Worm (Caenorhabditis elegans) whole organism, young adult: Measurements from ENCODE around the gene H04D03.4.

Experiments
- B0336.3 ChIP-seq: fragments of 200-800 bp; sonication (Bioruptor generic); IDR thresholded peaks from 2 replicates; pipeline ENCODE4 v1.3.6; 2022; ENCODE audit warnings: missing genetic modification characterization, missing compliant biosample characterization
- C06A6.2 ChIP-seq: fragments of 200-800 bp; sonication (Bioruptor generic); conservative IDR thresholded peaks from 2 replicates; pipeline ENCODE4 v1.3.6; 2022; ENCODE audit warnings: missing genetic modification characterization, missing compliant biosample characterization
- F10E7.11 ChIP-seq: sonication (generic microtip); optimal IDR thresholded peaks from 2 replicates; lab custom pipeline; 2017; ENCODE audit warnings: mild to moderate bottlenecking, missing genetic modification characterization, moderate library complexity, missing compliant biosample characterization
- F37B4.10 ChIP-seq: fragments of 200-800 bp; sonication (Bioruptor generic); IDR thresholded peaks from 2 replicates; pipeline ENCODE4 v1.3.6; 2022; ENCODE audit warnings: missing genetic modification characterization, missing compliant biosample characterization
- F52B5.7 ChIP-seq: sonication (generic microtip); optimal IDR thresholded peaks from 2 replicates; lab custom pipeline; 2016; ENCODE audit warnings: mild to moderate bottlenecking, missing genetic modification characterization, missing compliant biosample characterization
- K12H6.12 ChIP-seq: fragments of 200-800 bp; sonication (Bioruptor generic); optimal IDR thresholded peaks from 2 replicates; lab custom pipeline; 2018; ENCODE audit warnings: mild to moderate bottlenecking, missing genetic modification characterization, missing compliant biosample characterization
- T07F8.4 ChIP-seq: sonication (generic microtip); optimal IDR thresholded peaks from 2 replicates; lab custom pipeline; 2016; ENCODE audit warnings: mild to moderate bottlenecking, missing genetic modification characterization, moderate library complexity, missing compliant biosample characterization
- T26A5.8 ChIP-seq: sonication (generic microtip); optimal IDR thresholded peaks from 2 replicates; lab custom pipeline; 2016; ENCODE audit warnings: missing genetic modification characterization, missing compliant biosample characterization
- Y56A3A.18 ChIP-seq: fragments of 200-800 bp; sonication (Bioruptor generic); IDR thresholded peaks from 2 replicates; pipeline ENCODE4 v1.3.6; 2022; ENCODE audit warnings: missing genetic modification reagents, missing genetic modification characterization, missing compliant biosample characterization
- Y67H2A.10 ChIP-seq: fragments of 200-800 bp; sonication (Bioruptor generic); conservative IDR thresholded peaks from 2 replicates; pipeline ENCODE4 v1.3.6; 2022; ENCODE audit warnings: missing genetic modification reagents, missing genetic modification characterization, missing compliant biosample characterization
- Y95B8A.8 ChIP-seq: fragments of 200-800 bp; sonication (Bioruptor generic); IDR thresholded peaks from 2 replicates; pipeline ENCODE4 v1.3.6; 2022; ENCODE audit warnings: missing genetic modification reagents, missing genetic modification characterization, missing compliant biosample characterization
- ZK185.1 ChIP-seq: sonication (generic microtip); optimal IDR thresholded peaks from 2 replicates; lab custom pipeline; 2016; ENCODE audit warnings: mild to moderate bottlenecking, missing genetic modification characterization, missing compliant biosample characterization; ENCODE audit not compliant: poor library complexity, severe bottlenecking
- ama-1 ChIP-seq, 3 experiments: fragments of 150-350 bp in 1 of 3; sonication (generic microtip) in 2 of 3; optimal IDR thresholded peaks; 2 replicates each; lab custom pipeline; 2014 to 2018; ENCODE audit warnings: missing biosample characterization in 2 of 3, missing genetic modification characterization in 2 of 3, missing genetic modification reagents in 2 of 3
- aptf-3 ChIP-seq: fragments of 200-800 bp; sonication (Bioruptor generic); IDR thresholded peaks from 2 replicates; pipeline ENCODE4 v1.3.6; 2022; ENCODE audit warnings: missing genetic modification characterization, missing compliant biosample characterization
- ccch-3 ChIP-seq: fragments of 200-800 bp; sonication (Bioruptor generic); optimal IDR thresholded peaks from 2 replicates; lab custom pipeline; 2018; ENCODE audit warnings: mild to moderate bottlenecking, missing genetic modification characterization, missing compliant biosample characterization
- cebp-1 ChIP-seq, 2 experiments: fragments of 200-800 bp in 1 of 2; sonication (Bioruptor generic) in 1 of 2; sonication (generic microtip) in 1 of 2; IDR thresholded peaks in 1 of 2; optimal IDR thresholded peaks in 1 of 2; 2 replicates each; pipeline versions ENCODE4 v1.3.6 to Lab custom; 2017 to 2022; ENCODE audit warnings: missing compliant biosample characterization in 2 of 2, missing genetic modification characterization in 2 of 2, mild to moderate bottlenecking in 1 of 2, missing genetic modification reagents in 1 of 2, moderate library complexity in 1 of 2
- ceh-100 ChIP-seq: fragments of 200-800 bp; sonication (Bioruptor generic); IDR thresholded peaks from 2 replicates; pipeline ENCODE4 v1.3.6; 2022; ENCODE audit warnings: missing genetic modification reagents, missing genetic modification characterization, missing compliant biosample characterization
- ceh-27 ChIP-seq: fragments of 200-800 bp; sonication (Bioruptor generic); optimal IDR thresholded peaks from 2 replicates; lab custom pipeline; 2018; ENCODE audit warnings: mild to moderate bottlenecking, missing genetic modification characterization, moderate library complexity, missing compliant biosample characterization
- ceh-58 ChIP-seq: fragments of 200-800 bp; sonication (Bioruptor generic); IDR thresholded peaks from 2 replicates; pipeline ENCODE4 v1.3.6; 2022; ENCODE audit warnings: missing genetic modification characterization, missing compliant biosample characterization
- dox-1 ChIP-seq: fragments of 200-800 bp; sonication (Bioruptor generic); IDR thresholded peaks from 2 replicates; pipeline ENCODE4 v1.3.6; 2022; ENCODE audit warnings: missing genetic modification reagents, missing genetic modification characterization, missing compliant biosample characterization
- dpl-1 ChIP-seq: fragments of 150-350 bp; optimal IDR thresholded peaks from 2 replicates; lab custom pipeline; 2014; ENCODE audit warnings: missing biosample characterization, missing genetic modification reagents, missing genetic modification characterization
- ekl-4 ChIP-seq: fragments of 200-800 bp; sonication (Bioruptor generic); IDR thresholded peaks from 2 replicates; pipeline ENCODE4 v1.3.6; 2022; ENCODE audit warnings: missing genetic modification reagents, missing genetic modification characterization, missing compliant biosample characterization
- ets-4 ChIP-seq: fragments of 200-800 bp; sonication (Bioruptor generic); optimal IDR thresholded peaks from 2 replicates; lab custom pipeline; 2018; ENCODE audit warnings: mild to moderate bottlenecking, missing genetic modification characterization, missing compliant biosample characterization
- fkh-3 ChIP-seq: sonication (generic microtip); optimal IDR thresholded peaks from 2 replicates; lab custom pipeline; 2016; ENCODE audit warnings: mild to moderate bottlenecking, missing genetic modification characterization, missing compliant biosample characterization
- him-1 ChIP-seq: sonication (generic microtip); optimal IDR thresholded peaks from 2 replicates; lab custom pipeline; 2016; ENCODE audit warnings: missing genotype, missing genetic modification reagents, missing genetic modification characterization, missing compliant biosample characterization
- hrde-1 ChIP-seq: sonication (generic microtip); optimal IDR thresholded peaks from 2 replicates; lab custom pipeline; 2016; ENCODE audit warnings: missing genetic modification characterization, mild to moderate bottlenecking, missing compliant biosample characterization, moderate library complexity, missing genotype, missing genetic modification reagents, borderline replicate concordance
- lag-1 ChIP-seq: fragments of 200-800 bp; sonication (Bioruptor generic); IDR thresholded peaks from 2 replicates; pipeline ENCODE4 v1.3.6; 2022; ENCODE audit warnings: missing genetic modification reagents, missing genetic modification characterization, missing compliant biosample characterization
- lin-26 ChIP-seq: fragments of 200-800 bp; sonication (Bioruptor generic); IDR thresholded peaks from 2 replicates; pipeline ENCODE4 v1.3.6; 2022; ENCODE audit warnings: missing genetic modification reagents, missing genetic modification characterization, missing compliant biosample characterization
- lin-35 ChIP-seq, 3 experiments: fragments of 150-350 bp in 2 of 3; sonication (generic microtip) in 1 of 3; optimal IDR thresholded peaks; 2 replicates each; lab custom pipeline; 2014 to 2018; ENCODE audit warnings: missing biosample characterization in 3 of 3, missing genetic modification characterization in 3 of 3, missing genetic modification reagents in 3 of 3
- lin-40 ChIP-seq: sonication (generic microtip); optimal IDR thresholded peaks from 2 replicates; lab custom pipeline; 2016; ENCODE audit warnings: missing genetic modification characterization, mild to moderate bottlenecking, missing compliant biosample characterization, missing genotype, missing genetic modification reagents
- lir-1 ChIP-seq: fragments of 200-800 bp; sonication (Bioruptor generic); conservative IDR thresholded peaks from 2 replicates; pipeline ENCODE4 v1.3.6; 2022; ENCODE audit warnings: missing genetic modification reagents, missing genetic modification characterization, missing compliant biosample characterization
- lsy-27 ChIP-seq: sonication (generic microtip); optimal IDR thresholded peaks from 2 replicates; lab custom pipeline; 2017; ENCODE audit warnings: missing genetic modification characterization, mild to moderate bottlenecking, missing compliant biosample characterization, antibody characterized with exemption, missing genotype, borderline replicate concordance; ENCODE audit not compliant: insufficient read depth
- madf-10 ChIP-seq: sonication (generic microtip); optimal IDR thresholded peaks from 2 replicates; lab custom pipeline; 2016; ENCODE audit warnings: mild to moderate bottlenecking, missing genetic modification characterization, missing compliant biosample characterization
- madf-6 ChIP-seq: fragments of 200-800 bp; sonication (Bioruptor generic); IDR thresholded peaks from 2 replicates; pipeline ENCODE4 v1.3.6; 2022; ENCODE audit warnings: missing genetic modification reagents, missing genetic modification characterization, missing compliant biosample characterization
- madf-8 ChIP-seq: fragments of 200-800 bp; sonication (Bioruptor generic); conservative IDR thresholded peaks from 2 replicates; pipeline ENCODE4 v1.3.6; 2022; ENCODE audit warnings: missing genetic modification reagents, missing genetic modification characterization, missing compliant biosample characterization
- nfya-1 ChIP-seq: sonication (generic microtip); optimal IDR thresholded peaks from 2 replicates; lab custom pipeline; 2017; ENCODE audit warnings: antibody characterized with exemption, missing compliant biosample characterization, missing genetic modification characterization, borderline replicate concordance; ENCODE audit not compliant: insufficient read depth
- nhr-120 ChIP-seq: fragments of 200-800 bp; sonication (Bioruptor generic); IDR thresholded peaks from 2 replicates; pipeline ENCODE4 v1.3.6; 2022; ENCODE audit warnings: missing genetic modification characterization, missing compliant biosample characterization
- nhr-90 ChIP-seq: sonication (generic microtip); optimal IDR thresholded peaks from 2 replicates; lab custom pipeline; 2016; ENCODE audit warnings: missing genotype, mild to moderate bottlenecking, missing genetic modification characterization, missing compliant biosample characterization
- pbrm-1 ChIP-seq: fragments of 200-800 bp; sonication (Bioruptor generic); IDR thresholded peaks from 2 replicates; pipeline ENCODE4 v1.3.6; 2022; ENCODE audit warnings: missing genetic modification reagents, missing genetic modification characterization, missing compliant biosample characterization
- rcor-1 ChIP-seq: fragments of 200-800 bp; sonication (Bioruptor generic); IDR thresholded peaks from 2 replicates; pipeline ENCODE4 v1.3.6; 2022; ENCODE audit warnings: missing genetic modification reagents, missing genetic modification characterization, missing compliant biosample characterization
- rpc-1 ChIP-seq, 2 experiments: fragments of 150-350 bp in 1 of 2; sonication (generic microtip) in 1 of 2; optimal IDR thresholded peaks; 2 replicates each; lab custom pipeline; 2014 to 2018; ENCODE audit warnings: missing biosample characterization in 1 of 2, missing genetic modification characterization in 1 of 2, missing genetic modification reagents in 1 of 2, missing genotype in 1 of 2
- sptf-2 ChIP-seq: fragments of 200-800 bp; sonication (Bioruptor generic); optimal IDR thresholded peaks from 2 replicates; lab custom pipeline; 2018; ENCODE audit warnings: mild to moderate bottlenecking, missing genetic modification characterization, missing compliant biosample characterization
- tbx-9 ChIP-seq: sonication (generic microtip); optimal IDR thresholded peaks from 2 replicates; lab custom pipeline; 2016; ENCODE audit warnings: borderline replicate concordance, missing genetic modification characterization, inconsistent platforms, missing compliant biosample characterization
- zfh-2 ChIP-seq: fragments of 200-800 bp; sonication (Bioruptor generic); conservative IDR thresholded peaks from 2 replicates; pipeline ENCODE4 v1.3.6; 2022; ENCODE audit warnings: missing genetic modification reagents, missing genetic modification characterization, missing compliant biosample characterization
- ztf-22 ChIP-seq: fragments of 200-800 bp; sonication (Bioruptor generic); optimal IDR thresholded peaks from 2 replicates; lab custom pipeline; 2018; ENCODE audit warnings: mild to moderate bottlenecking, missing genetic modification characterization, moderate library complexity, missing compliant biosample characterization
- ztf-28 ChIP-seq: fragments of 200-800 bp; sonication (Bioruptor generic); IDR thresholded peaks from 2 replicates; pipeline ENCODE4 v1.3.6; 2022; ENCODE audit warnings: missing genetic modification reagents, missing genetic modification characterization, missing compliant biosample characterization
- ztf-3 ChIP-seq: fragments of 200-800 bp; sonication (Bioruptor generic); optimal IDR thresholded peaks from 2 replicates; lab custom pipeline; 2018; ENCODE audit warnings: mild to moderate bottlenecking, missing genetic modification characterization, missing compliant biosample characterization

H04D03.4 gene

DNA sequence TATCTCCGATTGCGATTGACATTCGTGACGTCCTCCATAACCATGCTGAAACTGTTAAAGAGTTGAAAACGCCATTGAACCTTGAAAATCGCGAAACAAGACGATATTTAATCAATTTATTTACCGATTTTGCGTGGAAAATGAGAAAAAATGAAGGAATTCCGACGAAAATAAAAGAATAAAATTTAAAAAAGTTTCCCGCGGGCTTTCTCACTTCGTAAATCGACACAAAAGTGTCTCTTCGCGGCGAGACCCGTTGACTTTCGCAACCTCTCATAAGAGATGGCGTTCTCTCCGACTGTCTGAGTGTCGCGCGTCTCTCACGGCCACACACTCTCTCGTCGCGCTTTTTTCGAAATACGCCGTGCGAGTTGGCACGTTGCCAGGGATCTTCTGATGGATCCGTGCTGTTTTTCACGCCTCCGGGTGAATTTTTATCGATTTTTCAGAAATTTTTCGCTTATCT, 43.7 kb downstream of the H04D03.4 start, which contains the start of gene hat-1 (continued):
- TF ChIP-seq rcor-1 (GFP tag; lab: Robert Waterston, UW), result peak; percentile 95
- TF ChIP-seq madf-6 (GFP tag; lab: Robert Waterston, UW), result peak; percentile 96
- TF ChIP-seq tbx-9 (tag; lab: Kevin White, UChicago), result no peak
- peak; percentile 88 for TF ChIP-seq ceh-100 (GFP tag; lab: Robert Waterston, UW)
- TF ChIP-seq rpc-1 (optimal IDR thresholded peaks at IDR 0.05; lab: Kevin White, UChicago), result no peak
- TF ChIP-seq rpc-1 (tag; optimal IDR thresholded peaks at IDR 0.05; lab: Kevin White, UChicago), result no peak
- TF ChIP-seq ztf-22 (GFP tag; lab: Kevin White, UChicago), result no peak
- TF ChIP-seq aptf-3 (GFP tag; lab: Robert Waterston, UW), result no peak
- peak; percentile 89 for TF ChIP-seq lir-1
- TF ChIP-seq Y67H2A.10 (GFP tag; lab: Robert Waterston, UW), result 0 out of 2 replicates have a peak, but pooled peaks have one; percentile 57
- peak; percentile 98 for TF ChIP-seq zfh-2 (GFP tag; lab: Robert Waterston, UW)
- TF ChIP-seq madf-8 (GFP tag; lab: Robert Waterston, UW), result peak; percentile 84
- peak; percentile 4 to 92 (median 49) for TF ChIP-seq lin-35 (GFP tag; optimal IDR thresholded peaks at IDR 0.05; lab: Kevin White, UChicago)
- TF ChIP-seq him-1, result no peak
- peak; percentile 92 for TF ChIP-seq ceh-27
- TF ChIP-seq ceh-58 (GFP tag; lab: Robert Waterston, UW), result no peak
- TF ChIP-seq dpl-1 (GFP tag; lab: Kevin White, UChicago), result peak; percentile 87
- TF ChIP-seq nfya-1 (tag; lab: Kevin White, UChicago), result no peak
- TF ChIP-seq ets-4, result no peak
- peak; percentile 92 for TF ChIP-seq Y95B8A.8 (GFP tag; lab: Robert Waterston, UW)
- peak; percentile 82 for TF ChIP-seq ztf-28
- peak; percentile 79 for TF ChIP-seq madf-10 (tag; lab: Kevin White, UChicago)
- TF ChIP-seq C06A6.2, result peak; percentile 89
- TF ChIP-seq lsy-27, result no peak
- no peak for TF ChIP-seq fkh-3 (tag; lab: Kevin White, UChicago)
- TF ChIP-seq ccch-3, result no peak
- peak; percentile 44 for TF ChIP-seq ztf-3 (GFP tag; lab: Kevin White, UChicago)
- TF ChIP-seq lin-40 (tag; lab: Kevin White, UChicago), result peak; percentile 97
- TF ChIP-seq lag-1 (GFP tag; lab: Robert Waterston, UW), result no peak
- no peak for TF ChIP-seq F10E7.11
- TF ChIP-seq pbrm-1, result peak; percentile 97
- TF ChIP-seq ama-1 (optimal IDR thresholded peaks at IDR 0.05; lab: Kevin White, UChicago), result no peak
- no peak for TF ChIP-seq ama-1 (GFP tag; optimal IDR thresholded peaks at IDR 0.05; lab: Kevin White, UChicago)
- TF ChIP-seq cebp-1 (GFP tag; IDR thresholded peaks at IDR 0.05; lab: Robert Waterston, UW), result peak; percentile 98
- peak; percentile 100 for TF ChIP-seq cebp-1 (tag; optimal IDR thresholded peaks at IDR 0.05; lab: Kevin White, UChicago)
- no peak for TF ChIP-seq nhr-90 (tag; lab: Kevin White, UChicago)
- no peak for TF ChIP-seq T26A5.8 (tag; lab: Kevin White, UChicago)
- TF ChIP-seq nhr-120 (GFP tag; lab: Robert Waterston, UW), result no peak
- peak; percentile 99 for TF ChIP-seq dox-1 (GFP tag; lab: Robert Waterston, UW)
- no peak for TF ChIP-seq F52B5.7 (tag; lab: Kevin White, UChicago)
- TF ChIP-seq B0336.3, result peak; percentile 99
- peak; percentile 90 for TF ChIP-seq Y56A3A.18
- peak; percentile 97 for TF ChIP-seq ekl-4 (GFP tag; lab: Robert Waterston, UW)
- 0 out of 2 replicates have a peak, but pooled peaks have one; percentile 43 for TF ChIP-seq lin-26
- TF ChIP-seq T07F8.4 (tag; lab: Kevin White, UChicago), result no peak
- TF ChIP-seq hrde-1, result peak; percentile 73
- TF ChIP-seq K12H6.12 (tag; lab: Kevin White, UChicago), result peak; percentile 89
- TF ChIP-seq sptf-2 (GFP tag; lab: Kevin White, UChicago), result no peak
- no peak for TF ChIP-seq ZK185.1
- TF ChIP-seq F37B4.10, result no peak
